Fruit fly (Drosophila melanogaster) whole organism, pupa: ENCODE data around the gene Gagr.

ENCODE experiments used
- CG10348 ChIP-seq: fragments of 200-800 bp; sonication (Bioruptor generic); IDR thresholded peaks from 2 replicates; pipeline ENCODE4 v1.3.6; 2022; ENCODE audit warnings: missing biosample characterization, missing genetic modification characterization
- CG12605 ChIP-seq: fragments of 200-800 bp; sonication (Bioruptor generic); IDR thresholded peaks from 2 replicates; pipeline ENCODE4 v1.3.6; 2022; ENCODE audit warnings: missing biosample characterization, missing genetic modification characterization
- CG13204 ChIP-seq: fragments of 200-800 bp; sonication (Bioruptor generic); optimal IDR thresholded peaks from 2 replicates; lab custom pipeline; 2018; ENCODE audit warnings: missing biosample characterization, mild to moderate bottlenecking, missing genetic modification characterization, moderate library complexity
- CG14655 ChIP-seq: fragments of 200-800 bp; sonication (Bioruptor generic); optimal IDR thresholded peaks from 3 replicates; lab custom pipeline; 2017; ENCODE audit warnings: mild to moderate bottlenecking, missing biosample characterization, missing genetic modification reagents, missing genetic modification characterization
- CG15710 ChIP-seq: fragments of 200-800 bp; sonication (Bioruptor generic); optimal IDR thresholded peaks from 2 replicates; lab custom pipeline; 2018; ENCODE audit warnings: missing biosample characterization, mild to moderate bottlenecking, missing genetic modification characterization, moderate library complexity
- CG17806 ChIP-seq: fragments of 200-800 bp; sonication (Bioruptor generic); optimal IDR thresholded peaks from 2 replicates; lab custom pipeline; 2018; ENCODE audit warnings: missing biosample characterization, mild to moderate bottlenecking, missing genetic modification characterization, moderate library complexity
- CG32121 ChIP-seq: fragments of 200-800 bp; sonication (Bioruptor generic); IDR thresholded peaks from 2 replicates; pipeline ENCODE4 v1.3.6; 2022; ENCODE audit warnings: missing biosample characterization, missing genetic modification characterization
- CG34367 ChIP-seq: fragments of 200-800 bp; sonication (Bioruptor generic); optimal IDR thresholded peaks from 2 replicates; lab custom pipeline; 2018; ENCODE audit warnings: missing biosample characterization, mild to moderate bottlenecking, missing genetic modification characterization
- CG4496 ChIP-seq: fragments of 200-800 bp; sonication (Bioruptor generic); IDR thresholded peaks from 3 replicates; pipeline ENCODE4 v1.3.6; 2022; ENCODE audit warnings: missing biosample characterization, missing genetic modification characterization
- CG8159 ChIP-seq: fragments of 200-800 bp; sonication (Bioruptor generic); optimal IDR thresholded peaks from 3 replicates; lab custom pipeline; 2018; ENCODE audit warnings: missing biosample characterization, mild to moderate bottlenecking, missing genetic modification characterization, moderate library complexity
- CG8301 ChIP-seq: fragments of 200-800 bp; sonication (Bioruptor generic); optimal IDR thresholded peaks from 2 replicates; lab custom pipeline; 2018; ENCODE audit warnings: missing biosample characterization, mild to moderate bottlenecking, missing genetic modification characterization
- CG9948 ChIP-seq: fragments of 200-800 bp; sonication (Bioruptor generic); optimal IDR thresholded peaks from 2 replicates; lab custom pipeline; 2018; ENCODE audit warnings: missing biosample characterization, mild to moderate bottlenecking, missing genetic modification characterization, moderate library complexity
- D1 ChIP-seq: fragments of 200-800 bp; sonication (Bioruptor generic); optimal IDR thresholded peaks from 2 replicates; lab custom pipeline; 2018; ENCODE audit warnings: missing biosample characterization, mild to moderate bottlenecking, missing genetic modification characterization, moderate library complexity
- EcR ChIP-seq: fragments of 200-800 bp; sonication (Bioruptor generic); optimal IDR thresholded peaks from 3 replicates; lab custom pipeline; 2019; ENCODE audit warnings: missing biosample characterization, missing genetic modification characterization, mild to moderate bottlenecking, moderate library complexity, missing genetic modification reagents
- Ets98B ChIP-seq: fragments of 200-800 bp; sonication (Bioruptor generic); IDR thresholded peaks from 2 replicates; pipeline ENCODE4 v1.3.6; 2022; ENCODE audit warnings: missing biosample characterization, missing genetic modification characterization
- Pif1A ChIP-seq: fragments of 200-800 bp; sonication (Bioruptor generic); optimal IDR thresholded peaks from 3 replicates; lab custom pipeline; 2016; ENCODE audit warnings: missing biosample characterization, missing genetic modification characterization
- Pif1B ChIP-seq: fragments of 200-800 bp; sonication (Bioruptor generic); optimal IDR thresholded peaks from 3 replicates; lab custom pipeline; 2016; ENCODE audit warnings: missing biosample characterization, missing genetic modification characterization
- Snoo ChIP-seq: fragments of 200-800 bp; sonication (Bioruptor generic); optimal IDR thresholded peaks from 3 replicates; lab custom pipeline; 2017; ENCODE audit warnings: missing biosample characterization, mild to moderate bottlenecking, missing genetic modification characterization, inconsistent platforms
- fd96Ca ChIP-seq: fragments of 200-800 bp; sonication (Bioruptor generic); IDR thresholded peaks from 3 replicates; pipeline ENCODE4 v1.3.6; 2022; ENCODE audit warnings: missing biosample characterization, missing genetic modification characterization
- gl ChIP-seq: fragments of 200-800 bp; sonication (Bioruptor generic); optimal IDR thresholded peaks from 2 replicates; lab custom pipeline; 2018; ENCODE audit warnings: missing biosample characterization, mild to moderate bottlenecking, missing genetic modification characterization
- rn ChIP-seq: fragments of 200-800 bp; sonication (Bioruptor generic); IDR thresholded peaks from 2 replicates; pipeline ENCODE4 v1.3.6; 2022; ENCODE audit warnings: missing biosample characterization, missing genetic modification characterization

The Gagr gene

DNA sequence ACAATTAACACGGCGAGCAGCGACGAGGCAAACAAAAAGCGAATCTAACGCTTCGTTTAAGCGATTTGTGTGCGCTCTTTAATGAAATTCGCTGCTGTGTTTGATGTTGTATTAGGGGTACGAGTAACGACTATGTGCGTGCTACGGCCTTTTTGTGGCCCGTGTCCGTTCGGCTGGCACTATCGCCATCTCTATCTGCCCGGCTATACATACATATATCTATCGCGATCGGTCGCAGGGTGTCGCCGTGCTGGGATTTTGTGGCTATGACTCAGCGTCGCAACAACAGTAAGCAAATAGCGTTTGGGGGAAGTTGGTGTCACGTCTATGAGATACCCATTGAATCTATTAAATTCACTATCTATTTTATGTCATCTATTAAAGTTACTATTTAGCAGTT, 686 bp upstream of the Gagr start:
- TF ChIP-seq Snoo (no peak), rn (GFP tag; lab: Robert Waterston, UW) (no peak), EcR (GFP tag; lab: Kevin White, UChicago) (no peak), CG8301 (no peak), CG15710 (tag; lab: Kevin White, UChicago) (no peak), CG9948 (tag; lab: Kevin White, UChicago) (no peak), Pif1A (GFP tag; lab: Kevin White, UChicago) (no peak), CG8159 (no peak), Ets98B (no peak), Pif1B (GFP tag; lab: Kevin White, UChicago) (no peak), CG12605 (no peak), CG14655 (no peak), gl (no peak), CG17806 (tag; lab: Kevin White, UChicago) (no peak), CG32121 (GFP tag; lab: Robert Waterston, UW) (no peak), CG13204 (no peak), D1 (tag; lab: Kevin White, UChicago) (no peak)

DNA sequence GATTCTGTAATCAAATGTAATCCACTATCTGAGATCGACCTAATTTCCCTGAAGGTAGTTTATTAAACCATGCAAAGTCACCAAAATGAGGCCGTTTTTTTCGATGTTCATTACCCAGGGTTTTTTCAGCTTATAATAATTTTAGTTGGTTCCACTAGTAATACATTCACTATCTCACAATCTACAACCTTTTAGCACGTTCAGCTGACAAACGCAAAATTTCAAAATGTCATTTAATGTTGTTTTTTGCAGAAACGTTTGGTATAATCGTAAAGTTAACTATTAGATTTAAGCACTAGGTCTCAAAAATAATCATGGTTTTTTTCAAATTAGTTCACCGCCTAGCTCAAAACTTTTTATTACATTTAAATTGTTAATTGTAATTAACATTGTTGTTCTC, 5.8 kb downstream of the Gagr start, which contains the start of gene CG44836:
Gene CG44836 (minus strand): TSS at position 101 of the 400 bp plus-strand sequence.
- TF ChIP-seq CG9948 (tag; lab: Kevin White, UChicago) = no peak
- TF ChIP-seq EcR (GFP tag; lab: Kevin White, UChicago) = no peak
- no peak for TF ChIP-seq CG17806 (tag; lab: Kevin White, UChicago)
- TF ChIP-seq Pif1B (GFP tag; lab: Kevin White, UChicago) = no peak
- TF ChIP-seq D1 (tag; lab: Kevin White, UChicago) = no peak
- TF ChIP-seq CG10348 (GFP tag; lab: Robert Waterston, UW) = no peak
- TF ChIP-seq fd96Ca = no peak
- no peak for TF ChIP-seq CG15710 (tag; lab: Kevin White, UChicago)
- TF ChIP-seq Snoo = no peak
- no peak for TF ChIP-seq CG8159
- no peak for TF ChIP-seq CG12605
- no peak for TF ChIP-seq CG32121 (GFP tag; lab: Robert Waterston, UW)
- no peak for TF ChIP-seq CG34367
- no peak for TF ChIP-seq Pif1A (GFP tag; lab: Kevin White, UChicago)
- TF ChIP-seq CG8301 = no peak
- TF ChIP-seq gl = no peak
- no peak for TF ChIP-seq Ets98B
- no peak for TF ChIP-seq CG13204
- TF ChIP-seq, all 21 proteins: peak for 0

- TF ChIP-seq CG32121 (GFP tag; lab: Robert Waterston, UW) = no peak
- TF ChIP-seq Snoo = no peak
- TF ChIP-seq CG34367 = no peak
- no peak for TF ChIP-seq D1 (tag; lab: Kevin White, UChicago)
- no peak for TF ChIP-seq CG8301
- TF ChIP-seq Ets98B = no peak
- no peak for TF ChIP-seq fd96Ca
- TF ChIP-seq Pif1B (GFP tag; lab: Kevin White, UChicago) = no peak
- no peak for TF ChIP-seq Pif1A (GFP tag; lab: Kevin White, UChicago)
- no peak for TF ChIP-seq rn (GFP tag; lab: Robert Waterston, UW)
- no peak for TF ChIP-seq CG14655
- TF ChIP-seq CG12605 = no peak
- TF ChIP-seq, all 21 proteins: peak for 0
Observed at dm6 chr3L:16402253-16402652, 7.9 kb downstream of the Gagr start.

dm6 chr3L:16407815-16408608, 13.6 kb downstream of the Gagr start:
- TF ChIP-seq Pif1B (GFP tag; lab: Kevin White, UChicago) = no peak
- no peak for TF ChIP-seq Pif1A (GFP tag; lab: Kevin White, UChicago)
- no peak for TF ChIP-seq CG9948 (tag; lab: Kevin White, UChicago)
- no peak for TF ChIP-seq rn (GFP tag; lab: Robert Waterston, UW)
- no peak for TF ChIP-seq fd96Ca

dm6 chr3L:16408609-16409439, 14.4 kb downstream of the Gagr start:
- TF ChIP-seq EcR (GFP tag; lab: Kevin White, UChicago) (peak; percentile 42), CG9948 (tag; lab: Kevin White, UChicago) (peak; percentile 13), CG14655 (peak; percentile 59), CG34367 (peak; percentile 20), CG8159 (peak; percentile 77), gl (peak; percentile 53), CG13204 (peak; percentile 43), Snoo (peak; percentile 46), CG15710 (tag; lab: Kevin White, UChicago) (peak; percentile 47), CG32121 (GFP tag; lab: Robert Waterston, UW) (no peak; the same call in 1 of the 2 replicates), Pif1A (GFP tag; lab: Kevin White, UChicago) (peak; percentile 44), rn (GFP tag; lab: Robert Waterston, UW) (peak; percentile 23; the same call in 1 of the 2 replicates), CG8301 (peak; percentile 64), Pif1B (GFP tag; lab: Kevin White, UChicago) (peak; percentile 54), CG17806 (tag; lab: Kevin White, UChicago) (peak; percentile 49), CG4496 (GFP tag; lab: Robert Waterston, UW) (peak; percentile 74; the same call in 2 of the 3 replicates), CG12605 (peak; percentile 33; the same call in 1 of the 2 replicates), fd96Ca (peak; percentile 73), CG10348 (GFP tag; lab: Robert Waterston, UW) (no peak), D1 (tag; lab: Kevin White, UChicago) (no peak), Ets98B (0 out of 2 replicates have a peak, but pooled peaks have one; percentile 51)
- TF ChIP-seq, all 21 proteins: peak for 18
